Fruit fly (Drosophila melanogaster): ENCODE results near the gene CG4907.
A peak's percentile ranks its signal among the peaks of the same experiment; 100 is the strongest.

dm6 chr3R:22750534-22750947 lies 40.0 kb upstream of the CG4907 start, which contains the start of the genes rumi, CG7029 and Usp12-46:
- peak; percentile 57 for TF ChIP-seq CG9948 (tag; optimal IDR thresholded peaks at IDR 0.05)
- peak; percentile 79 for TF ChIP-seq CG15710 (tag; optimal IDR thresholded peaks at IDR 0.05)
- TF ChIP-seq Snoo (tag; optimal IDR thresholded peaks at IDR 0.05): peak; percentile 74
- TF ChIP-seq CG12605 (GFP tag; IDR thresholded peaks at IDR 0.05): peak; percentile 56
